Worm (Caenorhabditis elegans): ENCODE data around the gene idpp-3.

ce11 chrX:14988160-14988559, 26.8 kb upstream of the idpp-3 start:
- no peak for TF ChIP-seq nhr-28 (tag; optimal IDR thresholded peaks at IDR 0.05)
- no peak for TF ChIP-seq ham-2 (GFP tag; optimal IDR thresholded peaks at IDR 0.05)
- no peak for TF ChIP-seq nhr-76 (tag; optimal IDR thresholded peaks at IDR 0.05)
- TF ChIP-seq nhr-237 (tag; optimal IDR thresholded peaks at IDR 0.05), result no peak
- TF ChIP-seq ztf-11 (tag; optimal IDR thresholded peaks at IDR 0.05), result no peak
- no peak for TF ChIP-seq elt-3 (tag; optimal IDR thresholded peaks at IDR 0.05)
- TF ChIP-seq lsy-2 (tag; optimal IDR thresholded peaks at IDR 0.05), result no peak
- TF ChIP-seq unc-39 (tag; optimal IDR thresholded peaks at IDR 0.05), result no peak
- no peak for TF ChIP-seq lin-13 (tag; optimal IDR thresholded peaks at IDR 0.05)

Data from whole organism, mixed stage, embryonic.